Fruit fly (Drosophila melanogaster) whole organism, adult: ENCODE measurements around the gene Swt1.

Experiments
- CG11617 ChIP-seq: fragments of 200-800 bp; sonication (Bioruptor generic); optimal IDR thresholded peaks from 2 replicates; lab custom pipeline; 2017; ENCODE audit warnings: mild to moderate bottlenecking, missing biosample characterization, missing genetic modification reagents, missing genetic modification characterization
- CG12768 ChIP-seq: fragments of 200-800 bp; sonication (Bioruptor generic); optimal IDR thresholded peaks from 2 replicates; lab custom pipeline; 2017; ENCODE audit warnings: missing biosample characterization, missing genetic modification characterization, mild to moderate bottlenecking, moderate library complexity, missing genetic modification reagents
- CG14711 ChIP-seq: fragments of 200-800 bp; sonication (Bioruptor generic); optimal IDR thresholded peaks from 2 replicates; lab custom pipeline; 2018; ENCODE audit warnings: missing biosample characterization, mild to moderate bottlenecking, missing genetic modification characterization, moderate library complexity
- CG1620 ChIP-seq: fragments of 200-800 bp; sonication (Bioruptor generic); optimal IDR thresholded peaks from 2 replicates; lab custom pipeline; 2016; ENCODE audit warnings: missing biosample characterization, missing genetic modification characterization
- CG33017 ChIP-seq: fragments of 200-800 bp; sonication (Bioruptor generic); optimal IDR thresholded peaks from 2 replicates; lab custom pipeline; 2018; ENCODE audit warnings: missing biosample characterization, mild to moderate bottlenecking, missing genetic modification characterization, moderate library complexity
- CG5204 ChIP-seq: fragments of 200-800 bp; sonication (Bioruptor generic); optimal IDR thresholded peaks from 2 replicates; lab custom pipeline; 2016; ENCODE audit warnings: missing biosample characterization, missing genetic modification characterization
- CG7045 ChIP-seq: fragments of 200-800 bp; sonication (Bioruptor generic); optimal IDR thresholded peaks from 2 replicates; lab custom pipeline; 2017; ENCODE audit warnings: missing biosample characterization, mild to moderate bottlenecking, missing genetic modification characterization
- CG7101 ChIP-seq: fragments of 200-800 bp; sonication (Bioruptor generic); optimal IDR thresholded peaks from 2 replicates; lab custom pipeline; 2018; ENCODE audit warnings: missing biosample characterization, mild to moderate bottlenecking, missing genetic modification characterization, moderate library complexity
- Clk ChIP-seq: fragments of 200-800 bp; sonication (Bioruptor generic); optimal IDR thresholded peaks from 2 replicates; lab custom pipeline; 2017; ENCODE audit warnings: missing biosample characterization, missing genetic modification characterization
- Crg-1 ChIP-seq: fragments of 200-800 bp; sonication (Bioruptor generic); optimal IDR thresholded peaks from 2 replicates; lab custom pipeline; 2016; ENCODE audit warnings: missing biosample characterization, missing genetic modification characterization
- Hr96 ChIP-seq: fragments of 200-800 bp; sonication (Bioruptor generic); optimal IDR thresholded peaks from 2 replicates; lab custom pipeline; 2016; ENCODE audit warnings: missing biosample characterization, missing genetic modification characterization
- Mnt ChIP-seq: fragments of 200-800 bp; sonication (Bioruptor generic); optimal IDR thresholded peaks from 2 replicates; lab custom pipeline; 2016; ENCODE audit warnings: missing biosample characterization, mild to moderate bottlenecking, missing genetic modification characterization
- bab1 ChIP-seq: fragments of 200-800 bp; sonication (Bioruptor generic); optimal IDR thresholded peaks from 3 replicates; lab custom pipeline; 2019; ENCODE audit warnings: missing biosample characterization, mild to moderate bottlenecking, missing genetic modification characterization, moderate library complexity
- cic ChIP-seq: fragments of 200-800 bp; sonication (Bioruptor generic); optimal IDR thresholded peaks from 2 replicates; lab custom pipeline; 2017; ENCODE audit warnings: missing biosample characterization, mild to moderate bottlenecking, missing genetic modification characterization, moderate library complexity
- cnc ChIP-seq, 2 experiments: fragments of >200 bp; optimal IDR thresholded peaks; 2 replicates each; lab custom pipeline; 2017
- kay ChIP-seq: fragments of 200-800 bp; sonication (Bioruptor generic); peaks from one replicate; lab custom pipeline; 2016; ENCODE audit warnings: missing biosample characterization, missing genetic modification characterization, borderline replicate concordance
- ovo ChIP-seq: fragments of 200-800 bp; sonication (Bioruptor generic); optimal IDR thresholded peaks from 2 replicates; lab custom pipeline; 2016; ENCODE audit warnings: missing biosample characterization, missing genetic modification characterization
- pad ChIP-seq: fragments of 200-800 bp; sonication (Bioruptor generic); optimal IDR thresholded peaks from 3 replicates; lab custom pipeline; 2017; ENCODE audit warnings: missing biosample characterization, missing genetic modification characterization, mild to moderate bottlenecking, moderate library complexity, missing genetic modification reagents
- tj ChIP-seq: fragments of 200-800 bp; sonication (Bioruptor generic); optimal IDR thresholded peaks from 3 replicates; lab custom pipeline; 2017; ENCODE audit warnings: missing biosample characterization, mild to moderate bottlenecking, missing genetic modification characterization, moderate library complexity
- toe ChIP-seq: fragments of 200-800 bp; sonication (Bioruptor generic); optimal IDR thresholded peaks from 2 replicates; lab custom pipeline; 2016; ENCODE audit warnings: missing biosample characterization, missing genetic modification characterization

The Swt1 gene

DNA sequence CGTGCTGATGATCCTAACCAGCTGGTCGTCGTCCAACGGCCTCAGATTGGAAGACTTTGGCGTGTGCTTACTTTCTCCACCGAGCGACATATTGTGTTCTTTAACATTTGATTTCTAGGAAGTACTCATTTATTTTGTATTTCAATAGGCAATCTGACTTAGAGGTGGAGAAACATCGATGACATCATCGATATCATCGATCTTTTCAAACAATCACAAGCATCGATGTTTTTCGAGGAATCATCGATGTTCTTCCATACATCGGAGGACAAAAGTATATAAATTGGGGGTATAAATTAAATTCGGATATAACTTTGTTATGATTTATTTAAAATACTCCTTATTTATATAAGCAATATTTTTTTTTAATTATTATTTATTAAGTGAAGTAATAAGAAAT lies at the start of gene Swt1:
TSS of gene Swt1 (minus strand) at position 177 of the 400 bp plus-strand sequence.
- TF ChIP-seq Mnt (no peak), pad (GFP tag; lab: Kevin White, UChicago) (no peak), Clk (GFP tag; lab: Kevin White, UChicago) (no peak), CG5204 (no peak), kay (GFP tag; lab: Kevin White, UChicago) (no peak), Hr96 (GFP tag; lab: Kevin White, UChicago) (no peak), CG12768 (GFP tag; lab: Kevin White, UChicago) (no peak), CG1620 (no peak), cic (GFP tag; lab: Kevin White, UChicago) (no peak), CG7045 (no peak), CG14711 (tag; lab: Kevin White, UChicago) (no peak), ovo (GFP tag; lab: Kevin White, UChicago) (no peak), tj (GFP tag; lab: Kevin White, UChicago) (no peak), CG33017 (no peak), cnc (optimal IDR thresholded peaks at IDR 0.05; lab: Kevin White, UChicago) (no peak), Crg-1 (GFP tag; lab: Kevin White, UChicago) (no peak), CG7101 (no peak), CG11617 (GFP tag; lab: Kevin White, UChicago) (no peak)

- TF ChIP-seq Mnt: no peak
Measured at dm6 chrX:18139950-18140349, 49.6 kb upstream of the Swt1 start.

- TF ChIP-seq CG12768 (GFP tag; lab: Kevin White, UChicago) (no peak), ovo (GFP tag; lab: Kevin White, UChicago) (peak; percentile 3)
Measured at dm6 chrX:18138297-18138696, 48.0 kb upstream of the Swt1 start, which contains the start of gene CG43229. Gene CG43229, plus strand, starts transcription at chrX:18138542.

- TF ChIP-seq Crg-1 (GFP tag; lab: Kevin White, UChicago) (no peak), kay (GFP tag; lab: Kevin White, UChicago) (peak; percentile 50), toe (GFP tag; lab: Kevin White, UChicago) (no peak), pad (GFP tag; lab: Kevin White, UChicago) (peak; percentile 3), Mnt (peak; percentile 11), tj (GFP tag; lab: Kevin White, UChicago) (peak; percentile 87), CG14711 (tag; lab: Kevin White, UChicago) (no peak), CG11617 (GFP tag; lab: Kevin White, UChicago) (peak; percentile 28), ovo (GFP tag; lab: Kevin White, UChicago) (peak; percentile 26), bab1 (GFP tag; lab: Kevin White, UChicago) (peak; percentile 33), Hr96 (GFP tag; lab: Kevin White, UChicago) (no peak)
Measured at dm6 chrX:18136910-18137849, 46.9 kb upstream of the Swt1 start, which contains the start of gene ari-1. Gene ari-1, minus strand, starts transcription at chrX:18137784.

DNA sequence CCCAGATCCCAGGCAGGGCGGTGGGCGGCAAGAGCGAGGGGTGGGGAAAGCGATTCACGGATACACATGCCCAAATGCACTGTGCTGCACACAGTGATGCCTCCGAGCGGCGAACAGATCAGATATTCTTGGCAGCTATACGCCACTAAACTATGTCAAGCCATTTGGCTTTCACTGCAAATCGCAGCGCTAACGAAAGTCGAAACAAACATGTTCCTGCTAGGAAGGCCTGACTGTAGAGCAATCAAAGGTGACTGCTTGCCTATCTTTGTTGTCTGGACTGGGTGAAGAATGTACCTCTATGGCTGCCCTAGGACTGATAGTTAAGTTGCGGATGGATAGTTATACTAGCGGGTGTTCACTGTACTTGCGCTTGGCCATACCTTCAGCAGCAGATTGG lies 45.8 kb upstream of the Swt1 start:
- TF ChIP-seq toe (GFP tag; lab: Kevin White, UChicago) (no peak), bab1 (GFP tag; lab: Kevin White, UChicago) (no peak), cnc (optimal IDR thresholded peaks at IDR 0.05; lab: Kevin White, UChicago) (no peak), Crg-1 (GFP tag; lab: Kevin White, UChicago) (no peak), CG14711 (tag; lab: Kevin White, UChicago) (no peak), Mnt (no peak), kay (GFP tag; lab: Kevin White, UChicago) (no peak), CG33017 (no peak), cic (GFP tag; lab: Kevin White, UChicago) (no peak), ovo (GFP tag; lab: Kevin White, UChicago) (no peak), CG7045 (no peak), Hr96 (GFP tag; lab: Kevin White, UChicago) (no peak), CG1620 (no peak), pad (GFP tag; lab: Kevin White, UChicago) (no peak), CG5204 (no peak), CG11617 (GFP tag; lab: Kevin White, UChicago) (no peak)

DNA sequence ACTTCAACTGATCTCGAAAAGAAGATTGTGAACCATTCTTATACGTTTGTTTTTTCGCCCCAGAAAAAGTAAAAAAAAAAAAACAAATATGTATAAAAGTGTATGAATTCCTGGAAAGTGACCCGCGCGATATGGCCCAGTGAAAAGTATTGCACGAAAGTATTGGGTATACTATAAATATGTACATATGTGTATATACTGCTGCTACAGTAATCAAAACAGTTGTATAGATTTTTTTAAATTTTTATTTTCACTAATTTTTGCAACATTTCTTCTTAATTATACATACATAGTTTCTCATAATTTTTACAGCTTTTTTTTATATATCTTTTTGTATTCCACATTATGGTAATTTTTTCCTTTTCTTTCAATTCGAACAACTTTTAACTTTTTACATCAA lies 39.9 kb upstream of the Swt1 start, which contains the start of gene CG43133:
TSS of gene CG43133 (minus strand) at position 11 of the 400 bp plus-strand sequence.
- no peak for TF ChIP-seq bab1 (GFP tag; lab: Kevin White, UChicago)
- no peak for TF ChIP-seq CG5204
- TF ChIP-seq Crg-1 (GFP tag; lab: Kevin White, UChicago): no peak
- TF ChIP-seq tj (GFP tag; lab: Kevin White, UChicago): no peak
- no peak for TF ChIP-seq Hr96 (GFP tag; lab: Kevin White, UChicago)
- no peak for TF ChIP-seq Mnt
- no peak for TF ChIP-seq CG7045
- no peak for TF ChIP-seq cic (GFP tag; lab: Kevin White, UChicago)
- TF ChIP-seq CG12768 (GFP tag; lab: Kevin White, UChicago): no peak
- no peak for TF ChIP-seq toe (GFP tag; lab: Kevin White, UChicago)
- no peak for TF ChIP-seq CG33017
- no peak for TF ChIP-seq CG11617 (GFP tag; lab: Kevin White, UChicago)
- TF ChIP-seq cnc (optimal IDR thresholded peaks at IDR 0.05; lab: Kevin White, UChicago): no peak
- TF ChIP-seq kay (GFP tag; lab: Kevin White, UChicago): no peak
- no peak for TF ChIP-seq Clk (GFP tag; lab: Kevin White, UChicago)
- no peak for TF ChIP-seq pad (GFP tag; lab: Kevin White, UChicago)
- no peak for TF ChIP-seq CG7101
